Worm (Caenorhabditis elegans) whole organism, young adult: ENCODE results near the gene T22F3.11.

Experiments used
- B0261.1 ChIP-seq: sonication (generic microtip); optimal IDR thresholded peaks from 2 replicates; lab custom pipeline; 2016; ENCODE audit warnings: mild to moderate bottlenecking, missing genetic modification characterization, moderate library complexity, missing compliant biosample characterization
- C06A6.2 ChIP-seq: fragments of 200-800 bp; sonication (Bioruptor generic); conservative IDR thresholded peaks from 2 replicates; pipeline ENCODE4 v1.3.6; 2022; ENCODE audit warnings: missing genetic modification characterization, missing compliant biosample characterization
- F10E7.11 ChIP-seq: sonication (generic microtip); optimal IDR thresholded peaks from 2 replicates; lab custom pipeline; 2017; ENCODE audit warnings: mild to moderate bottlenecking, missing genetic modification characterization, moderate library complexity, missing compliant biosample characterization
- F23B12.7 ChIP-seq: sonication (generic microtip); optimal IDR thresholded peaks from 2 replicates; lab custom pipeline; 2017; ENCODE audit warnings: missing genetic modification characterization, mild to moderate bottlenecking, missing compliant biosample characterization, antibody characterized with exemption, moderate library complexity; ENCODE audit not compliant: insufficient read depth
- F39B2.1 ChIP-seq: fragments of 200-800 bp; sonication (Bioruptor generic); IDR thresholded peaks from 2 replicates; pipeline ENCODE4 v1.3.6; 2022; ENCODE audit warnings: missing genetic modification reagents, missing genetic modification characterization, missing compliant biosample characterization
- F49E8.2 ChIP-seq: sonication (generic microtip); optimal IDR thresholded peaks from 3 replicates; lab custom pipeline; 2017; ENCODE audit warnings: missing genetic modification characterization, mild to moderate bottlenecking, missing compliant biosample characterization, antibody characterized with exemption, moderate library complexity; ENCODE audit not compliant: insufficient read depth
- F57C9.4 ChIP-seq: sonication (generic microtip); optimal IDR thresholded peaks from 2 replicates; lab custom pipeline; 2017; ENCODE audit warnings: mild to moderate bottlenecking, missing genetic modification characterization, missing compliant biosample characterization
- T26A5.8 ChIP-seq: sonication (generic microtip); optimal IDR thresholded peaks from 2 replicates; lab custom pipeline; 2016; ENCODE audit warnings: missing genetic modification characterization, missing compliant biosample characterization
- Y53F4B.3 ChIP-seq: fragments of 200-800 bp; sonication (Bioruptor generic); IDR thresholded peaks from 2 replicates; pipeline ENCODE4 v1.3.6; 2022; ENCODE audit warnings: missing genetic modification reagents, missing genetic modification characterization, missing compliant biosample characterization
- Y56A3A.18 ChIP-seq: fragments of 200-800 bp; sonication (Bioruptor generic); IDR thresholded peaks from 2 replicates; pipeline ENCODE4 v1.3.6; 2022; ENCODE audit warnings: missing genetic modification reagents, missing genetic modification characterization, missing compliant biosample characterization
- Y79H2A.3 ChIP-seq: fragments of 200-800 bp; sonication (Bioruptor generic); conservative IDR thresholded peaks from 2 replicates; pipeline ENCODE4 v1.3.6; 2022; ENCODE audit warnings: missing genetic modification reagents, missing genetic modification characterization, missing compliant biosample characterization
- akir-1 ChIP-seq: fragments of 200-800 bp; sonication (Bioruptor generic); optimal IDR thresholded peaks from 2 replicates; lab custom pipeline; 2018; ENCODE audit warnings: mild to moderate bottlenecking, missing genetic modification characterization, moderate library complexity, missing compliant biosample characterization
- ama-1 ChIP-seq, 3 experiments: fragments of 150-350 bp in 1 of 3; sonication (generic microtip) in 2 of 3; optimal IDR thresholded peaks; 2 replicates each; lab custom pipeline; 2014 to 2018; ENCODE audit warnings: missing biosample characterization in 2 of 3, missing genetic modification characterization in 2 of 3, missing genetic modification reagents in 2 of 3
- aptf-2 ChIP-seq: fragments of 200-800 bp; sonication (Bioruptor generic); conservative IDR thresholded peaks from 2 replicates; pipeline ENCODE4 v1.3.6; 2022; ENCODE audit warnings: missing genetic modification reagents, missing genetic modification characterization, missing compliant biosample characterization
- atf-7 ChIP-seq: sonication (generic microtip); optimal IDR thresholded peaks from 2 replicates; lab custom pipeline; 2017; ENCODE audit warnings: mild to moderate bottlenecking, missing genetic modification characterization, missing compliant biosample characterization
- bed-2 ChIP-seq: fragments of 200-800 bp; sonication (Bioruptor generic); IDR thresholded peaks from 2 replicates; pipeline ENCODE4 v1.3.6; 2022; ENCODE audit warnings: missing genetic modification reagents, missing genetic modification characterization, missing compliant biosample characterization
- ccch-3 ChIP-seq: fragments of 200-800 bp; sonication (Bioruptor generic); optimal IDR thresholded peaks from 2 replicates; lab custom pipeline; 2018; ENCODE audit warnings: mild to moderate bottlenecking, missing genetic modification characterization, missing compliant biosample characterization
- ceh-100 ChIP-seq: fragments of 200-800 bp; sonication (Bioruptor generic); IDR thresholded peaks from 2 replicates; pipeline ENCODE4 v1.3.6; 2022; ENCODE audit warnings: missing genetic modification reagents, missing genetic modification characterization, missing compliant biosample characterization
- ceh-58 ChIP-seq: fragments of 200-800 bp; sonication (Bioruptor generic); IDR thresholded peaks from 2 replicates; pipeline ENCODE4 v1.3.6; 2022; ENCODE audit warnings: missing genetic modification characterization, missing compliant biosample characterization
- chd-7 ChIP-seq: sonication (generic microtip); optimal IDR thresholded peaks from 2 replicates; lab custom pipeline; 2016; ENCODE audit warnings: mild to moderate bottlenecking, missing genetic modification characterization, moderate library complexity, missing compliant biosample characterization
- die-1 ChIP-seq: sonication (generic microtip); optimal IDR thresholded peaks from 2 replicates; lab custom pipeline; 2016; ENCODE audit warnings: missing genotype, mild to moderate bottlenecking, missing genetic modification characterization, missing compliant biosample characterization
- dpff-1 ChIP-seq: sonication (generic microtip); optimal IDR thresholded peaks from 2 replicates; lab custom pipeline; 2017; ENCODE audit warnings: mild to moderate bottlenecking, missing genetic modification characterization, missing compliant biosample characterization
- egl-18 ChIP-seq: fragments of 200-800 bp; sonication (Bioruptor generic); IDR thresholded peaks from 2 replicates; pipeline ENCODE4 v1.3.6; 2022; ENCODE audit warnings: missing genetic modification reagents, missing genetic modification characterization, missing compliant biosample characterization
- egrh-3 ChIP-seq: fragments of 200-800 bp; sonication (Bioruptor generic); IDR thresholded peaks from 2 replicates; pipeline ENCODE4 v1.3.6; 2022; ENCODE audit warnings: missing genetic modification reagents, missing genetic modification characterization, missing compliant biosample characterization
- ekl-4 ChIP-seq: fragments of 200-800 bp; sonication (Bioruptor generic); IDR thresholded peaks from 2 replicates; pipeline ENCODE4 v1.3.6; 2022; ENCODE audit warnings: missing genetic modification reagents, missing genetic modification characterization, missing compliant biosample characterization
- gei-17 ChIP-seq: fragments of 200-800 bp; sonication (Bioruptor generic); optimal IDR thresholded peaks from 2 replicates; lab custom pipeline; 2018; ENCODE audit warnings: mild to moderate bottlenecking, missing genetic modification characterization, missing compliant biosample characterization
- hlh-12 ChIP-seq: sonication (generic microtip); optimal IDR thresholded peaks from 2 replicates; lab custom pipeline; 2016; ENCODE audit warnings: missing genetic modification characterization, missing compliant biosample characterization
- lag-1 ChIP-seq: fragments of 200-800 bp; sonication (Bioruptor generic); IDR thresholded peaks from 2 replicates; pipeline ENCODE4 v1.3.6; 2022; ENCODE audit warnings: missing genetic modification reagents, missing genetic modification characterization, missing compliant biosample characterization
- let-526 ChIP-seq: fragments of 200-800 bp; sonication (Bioruptor generic); IDR thresholded peaks from 2 replicates; pipeline ENCODE4 v1.3.6; 2022; ENCODE audit warnings: missing genetic modification reagents, missing genetic modification characterization, missing compliant biosample characterization
- lin-26 ChIP-seq: fragments of 200-800 bp; sonication (Bioruptor generic); IDR thresholded peaks from 2 replicates; pipeline ENCODE4 v1.3.6; 2022; ENCODE audit warnings: missing genetic modification reagents, missing genetic modification characterization, missing compliant biosample characterization
- lin-35 ChIP-seq, 3 experiments: fragments of 150-350 bp in 2 of 3; sonication (generic microtip) in 1 of 3; optimal IDR thresholded peaks; 2 replicates each; lab custom pipeline; 2014 to 2018; ENCODE audit warnings: missing biosample characterization in 3 of 3, missing genetic modification characterization in 3 of 3, missing genetic modification reagents in 3 of 3
- lin-54 ChIP-seq: fragments of 200-800 bp; sonication (Bioruptor generic); optimal IDR thresholded peaks from 2 replicates; lab custom pipeline; 2018; ENCODE audit warnings: mild to moderate bottlenecking, missing genetic modification characterization, missing compliant biosample characterization
- lsl-1 ChIP-seq: fragments of 200-800 bp; sonication (Bioruptor generic); optimal IDR thresholded peaks from 2 replicates; lab custom pipeline; 2018; ENCODE audit warnings: mild to moderate bottlenecking, missing genetic modification characterization, moderate library complexity, missing compliant biosample characterization
- madf-8 ChIP-seq: fragments of 200-800 bp; sonication (Bioruptor generic); conservative IDR thresholded peaks from 2 replicates; pipeline ENCODE4 v1.3.6; 2022; ENCODE audit warnings: missing genetic modification reagents, missing genetic modification characterization, missing compliant biosample characterization
- mxl-1 ChIP-seq: sonication (generic microtip); optimal IDR thresholded peaks from 2 replicates; lab custom pipeline; 2016; ENCODE audit warnings: missing genetic modification characterization, missing compliant biosample characterization
- nhr-80 ChIP-seq: sonication (generic microtip); optimal IDR thresholded peaks from 2 replicates; lab custom pipeline; 2016; ENCODE audit warnings: missing genetic modification characterization, missing compliant biosample characterization
- rpc-1 ChIP-seq, 2 experiments: fragments of 150-350 bp in 1 of 2; sonication (generic microtip) in 1 of 2; optimal IDR thresholded peaks; 2 replicates each; lab custom pipeline; 2014 to 2018; ENCODE audit warnings: missing biosample characterization in 1 of 2, missing genetic modification characterization in 1 of 2, missing genetic modification reagents in 1 of 2, missing genotype in 1 of 2
- tbp1 ChIP-seq: fragments of 200-800 bp; sonication (Bioruptor generic); optimal IDR thresholded peaks from 2 replicates; lab custom pipeline; 2018; ENCODE audit warnings: mild to moderate bottlenecking, missing genetic modification characterization, missing compliant biosample characterization
- unc-62 ChIP-seq: fragments of 150-350 bp; optimal IDR thresholded peaks from 2 replicates; lab custom pipeline; 2014; ENCODE audit warnings: missing biosample characterization, missing genetic modification reagents, missing genetic modification characterization
- zfh-2 ChIP-seq: fragments of 200-800 bp; sonication (Bioruptor generic); conservative IDR thresholded peaks from 2 replicates; pipeline ENCODE4 v1.3.6; 2022; ENCODE audit warnings: missing genetic modification reagents, missing genetic modification characterization, missing compliant biosample characterization
- zim-3 ChIP-seq: sonication (generic microtip); optimal IDR thresholded peaks from 2 replicates; lab custom pipeline; 2017; ENCODE audit warnings: mild to moderate bottlenecking, missing genetic modification characterization, moderate library complexity, missing compliant biosample characterization
- ztf-22 ChIP-seq: fragments of 200-800 bp; sonication (Bioruptor generic); optimal IDR thresholded peaks from 2 replicates; lab custom pipeline; 2018; ENCODE audit warnings: mild to moderate bottlenecking, missing genetic modification characterization, moderate library complexity, missing compliant biosample characterization
- ztf-25 ChIP-seq: fragments of 200-800 bp; sonication (Bioruptor generic); IDR thresholded peaks from 2 replicates; pipeline ENCODE4 v1.3.6; 2022; ENCODE audit warnings: missing genetic modification reagents, missing genetic modification characterization, missing compliant biosample characterization
- ztf-26 ChIP-seq: sonication (generic microtip); optimal IDR thresholded peaks from 2 replicates; lab custom pipeline; 2017; ENCODE audit warnings: missing genetic modification characterization, missing compliant biosample characterization
- ztf-3 ChIP-seq: fragments of 200-800 bp; sonication (Bioruptor generic); optimal IDR thresholded peaks from 2 replicates; lab custom pipeline; 2018; ENCODE audit warnings: mild to moderate bottlenecking, missing genetic modification characterization, missing compliant biosample characterization

The T22F3.11 gene

DNA sequence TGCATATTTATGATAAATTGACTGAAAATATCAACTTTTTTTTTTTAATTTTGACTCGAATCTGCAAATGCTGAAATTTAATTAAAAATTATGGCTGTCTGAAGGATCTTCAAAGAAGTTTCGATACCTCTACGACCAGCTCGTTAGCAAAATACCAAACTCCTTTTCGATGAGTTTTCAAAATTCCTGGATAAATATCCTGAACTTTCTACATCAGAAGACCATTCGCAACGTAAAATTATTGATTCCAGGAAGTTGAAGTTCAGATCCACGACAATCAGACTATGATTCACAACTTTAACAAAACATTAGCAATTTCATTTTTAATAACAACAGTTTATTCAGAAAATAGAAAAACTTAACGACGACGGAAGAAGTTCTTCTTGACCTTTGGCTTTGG, 29.3 kb downstream of the T22F3.11 start (continued):
- TF ChIP-seq B0261.1 (tag; lab: Kevin White, UChicago) (peak; percentile 19), ekl-4 (GFP tag; lab: Robert Waterston, UW) (peak; percentile 79; the same call in 1 of the 2 replicates), die-1 (no peak), ztf-25 (peak; percentile 35; the same call in 1 of the 2 replicates), zim-3 (tag; lab: Kevin White, UChicago) (no peak), rpc-1 (optimal IDR thresholded peaks at IDR 0.05; lab: Kevin White, UChicago) (no peak), rpc-1 (tag; optimal IDR thresholded peaks at IDR 0.05; lab: Kevin White, UChicago) (peak; percentile 15), F10E7.11 (no peak), egl-18 (GFP tag; lab: Robert Waterston, UW) (no peak), T26A5.8 (tag; lab: Kevin White, UChicago) (no peak), lin-54 (peak; percentile 54), Y53F4B.3 (GFP tag; lab: Robert Waterston, UW) (no peak), akir-1 (GFP tag; lab: Kevin White, UChicago) (no peak), gei-17 (no peak), ztf-22 (GFP tag; lab: Kevin White, UChicago) (no peak), let-526 (GFP tag; lab: Robert Waterston, UW) (no peak), ztf-3 (no peak), lag-1 (GFP tag; lab: Robert Waterston, UW) (no peak), chd-7 (tag; lab: Kevin White, UChicago) (no peak), ceh-58 (GFP tag; lab: Robert Waterston, UW) (no peak), F39B2.1 (GFP tag; lab: Robert Waterston, UW) (0 out of 2 replicates have a peak, but pooled peaks have one; percentile 34), egrh-3 (GFP tag; lab: Robert Waterston, UW) (no peak), ztf-26 (tag; lab: Kevin White, UChicago) (no peak), F57C9.4 (no peak), F49E8.2 (tag; lab: Kevin White, UChicago) (peak; percentile 77), lsl-1 (GFP tag; lab: Kevin White, UChicago) (peak; percentile 48), lin-35 (GFP tag; optimal IDR thresholded peaks at IDR 0.05; lab: Kevin White, UChicago) (peak in 2 of 3 experiments; percentile 4 to 63), lin-26 (GFP tag; lab: Robert Waterston, UW) (no peak), unc-62 (GFP tag; lab: Kevin White, UChicago) (no peak), atf-7 (tag; lab: Kevin White, UChicago) (peak; percentile 38)

- no peak for TF ChIP-seq gei-17
- no peak for TF ChIP-seq aptf-2
- no peak for TF ChIP-seq nhr-80
- TF ChIP-seq Y56A3A.18 (GFP tag; lab: Robert Waterston, UW): no peak
- no peak for TF ChIP-seq mxl-1
These were observed 30.7 kb downstream of the T22F3.11 start for ce11 chrV:3583622-3584021.

- TF ChIP-seq Y79H2A.3 (no peak), zfh-2 (peak; percentile 59; the same call in 1 of the 2 replicates), ztf-26 (tag; lab: Kevin White, UChicago) (no peak), ccch-3 (GFP tag; lab: Kevin White, UChicago) (no peak)
These were observed 31.7 kb downstream of the T22F3.11 start for ce11 chrV:3582671-3583070.

ce11 chrV:3582086-3582485, 32.3 kb downstream of the T22F3.11 start:
- TF ChIP-seq ztf-3 (no peak), ama-1 (optimal IDR thresholded peaks at IDR 0.05; lab: Kevin White, UChicago) (no peak), ama-1 (GFP tag; optimal IDR thresholded peaks at IDR 0.05; lab: Kevin White, UChicago) (peak in 1 of 2 experiments; percentile 86), madf-8 (GFP tag; lab: Robert Waterston, UW) (no peak), hlh-12 (tag; lab: Kevin White, UChicago) (no peak), ekl-4 (GFP tag; lab: Robert Waterston, UW) (no peak), ceh-100 (no peak), F23B12.7 (peak; percentile 61), Y79H2A.3 (no peak), tbp1 (GFP tag; lab: Kevin White, UChicago) (peak; percentile 87), C06A6.2 (GFP tag; lab: Robert Waterston, UW) (no peak), dpff-1 (no peak), bed-2 (GFP tag; lab: Robert Waterston, UW) (no peak), rpc-1 (optimal IDR thresholded peaks at IDR 0.05; lab: Kevin White, UChicago) (peak; percentile 58), rpc-1 (tag; optimal IDR thresholded peaks at IDR 0.05; lab: Kevin White, UChicago) (peak; percentile 76), egrh-3 (GFP tag; lab: Robert Waterston, UW) (no peak)
